Worm (Caenorhabditis elegans) whole organism, mixed stage, embryonic: Measurements from ENCODE around the gene seb-3.
A peak's percentile ranks its signal among the peaks of the same experiment; 100 is the strongest.

Experiments
- M03D4.4 ChIP-seq: sonication (generic microtip); optimal IDR thresholded peaks from 2 replicates; lab custom pipeline; 2017; ENCODE audit warnings: mild to moderate bottlenecking, missing genetic modification characterization, missing compliant biosample characterization
- bed-3 ChIP-seq: fragments of 200-800 bp; sonication (Bioruptor generic); optimal IDR thresholded peaks from 3 replicates; lab custom pipeline; 2018; ENCODE audit warnings: mild to moderate bottlenecking, missing genetic modification characterization, moderate library complexity, missing compliant biosample characterization
- blmp-1 ChIP-seq: fragments of 150-350 bp; optimal IDR thresholded peaks from 2 replicates; lab custom pipeline; 2014; ENCODE audit warnings: missing biosample characterization, missing genetic modification characterization
- ceh-39 ChIP-seq: fragments of 150-350 bp; optimal IDR thresholded peaks from 2 replicates; lab custom pipeline; 2014; ENCODE audit warnings: missing biosample characterization, missing genetic modification characterization
- ceh-43 ChIP-seq: fragments of 200-800 bp; sonication (Bioruptor generic); optimal IDR thresholded peaks from 2 replicates; lab custom pipeline; 2018; ENCODE audit warnings: mild to moderate bottlenecking, missing genetic modification characterization, moderate library complexity, missing compliant biosample characterization
- ces-1 ChIP-seq: fragments of 150-350 bp; optimal IDR thresholded peaks from 2 replicates; lab custom pipeline; 2014; ENCODE audit warnings: missing biosample characterization, missing genetic modification reagents, missing genetic modification characterization
- cnd-1 ChIP-seq: fragments of 200-800 bp; sonication (Bioruptor generic); optimal IDR thresholded peaks from 2 replicates; lab custom pipeline; 2018; ENCODE audit warnings: mild to moderate bottlenecking, missing genetic modification characterization, missing compliant biosample characterization
- drap-1 ChIP-seq: fragments of 200-800 bp; sonication (Bioruptor generic); optimal IDR thresholded peaks from 3 replicates; lab custom pipeline; 2018; ENCODE audit warnings: mild to moderate bottlenecking, missing genetic modification characterization, missing compliant biosample characterization
- elt-1 ChIP-seq: sonication (generic microtip); optimal IDR thresholded peaks from 2 replicates; lab custom pipeline; 2017; ENCODE audit warnings: missing genetic modification characterization, mild to moderate bottlenecking, missing compliant biosample characterization, antibody characterized with exemption, moderate library complexity, borderline replicate concordance; ENCODE audit not compliant: insufficient read depth
- elt-3 ChIP-seq: fragments of 150-350 bp; optimal IDR thresholded peaks from 2 replicates; lab custom pipeline; 2014; ENCODE audit warnings: missing biosample characterization, missing genetic modification characterization
- flh-1 ChIP-seq: fragments of 200-800 bp; sonication (Bioruptor generic); optimal IDR thresholded peaks from 2 replicates; lab custom pipeline; 2018; ENCODE audit warnings: mild to moderate bottlenecking, missing genetic modification characterization, moderate library complexity, missing compliant biosample characterization
- ham-2 ChIP-seq: fragments of 200-800 bp; sonication (Bioruptor generic); optimal IDR thresholded peaks from 2 replicates; lab custom pipeline; 2018; ENCODE audit warnings: mild to moderate bottlenecking, missing genetic modification characterization, missing compliant biosample characterization
- hlh-1 ChIP-seq: fragments of 150-350 bp; optimal IDR thresholded peaks from 2 replicates; lab custom pipeline; 2014; ENCODE audit warnings: missing biosample characterization, missing genetic modification reagents, missing genetic modification characterization
- lin-13 ChIP-seq: fragments of 150-350 bp; optimal IDR thresholded peaks from 2 replicates; lab custom pipeline; 2014; ENCODE audit warnings: missing biosample characterization, missing genetic modification characterization
- lin-32 ChIP-seq: fragments of 200-800 bp; sonication (Bioruptor generic); optimal IDR thresholded peaks from 2 replicates; lab custom pipeline; 2018; ENCODE audit warnings: mild to moderate bottlenecking, missing genetic modification characterization, missing compliant biosample characterization
- lsy-2 ChIP-seq: fragments of 150-350 bp; optimal IDR thresholded peaks from 2 replicates; lab custom pipeline; 2014; ENCODE audit warnings: missing biosample characterization, missing genetic modification characterization
- mab-5 ChIP-seq: fragments of 150-350 bp; optimal IDR thresholded peaks from 2 replicates; lab custom pipeline; 2014; ENCODE audit warnings: missing biosample characterization, missing genetic modification characterization
- mep-1 ChIP-seq: fragments of 150-350 bp; optimal IDR thresholded peaks from 2 replicates; lab custom pipeline; 2017; ENCODE audit warnings: missing biosample characterization, missing genetic modification reagents, missing genetic modification characterization, inconsistent platforms
- nhr-12 ChIP-seq: fragments of 150-350 bp; optimal IDR thresholded peaks from 2 replicates; lab custom pipeline; 2014; ENCODE audit warnings: missing biosample characterization, missing genetic modification characterization
- nhr-2 ChIP-seq: fragments of 150-350 bp; optimal IDR thresholded peaks from 2 replicates; lab custom pipeline; 2014; ENCODE audit warnings: missing biosample characterization, missing genetic modification characterization
- nhr-237 ChIP-seq: fragments of 150-350 bp; optimal IDR thresholded peaks from 2 replicates; lab custom pipeline; 2014; ENCODE audit warnings: missing biosample characterization, missing genetic modification characterization
- nhr-28 ChIP-seq: fragments of 150-350 bp; optimal IDR thresholded peaks from 2 replicates; lab custom pipeline; 2014; ENCODE audit warnings: missing biosample characterization, missing genetic modification characterization
- nhr-76 ChIP-seq: sonication (generic microtip); optimal IDR thresholded peaks from 2 replicates; lab custom pipeline; 2017; ENCODE audit warnings: missing biosample characterization, missing genetic modification characterization
- pha-4 ChIP-seq: fragments of 150-350 bp; optimal IDR thresholded peaks from 2 replicates; lab custom pipeline; 2018; ENCODE audit warnings: missing biosample characterization, missing genetic modification reagents, missing genetic modification characterization
- sem-2 ChIP-seq: fragments of 200-800 bp; sonication (Bioruptor generic); optimal IDR thresholded peaks from 2 replicates; lab custom pipeline; 2018; ENCODE audit warnings: mild to moderate bottlenecking, missing genetic modification characterization, missing compliant biosample characterization
- snpc-4 ChIP-seq: fragments of 150-350 bp; optimal IDR thresholded peaks from 2 replicates; lab custom pipeline; 2014; ENCODE audit warnings: missing biosample characterization, missing genetic modification characterization
- sptf-1 ChIP-seq: sonication (generic microtip); optimal IDR thresholded peaks from 2 replicates; lab custom pipeline; 2017; ENCODE audit warnings: mild to moderate bottlenecking, missing genetic modification characterization, moderate library complexity, missing compliant biosample characterization
- tbx-8 ChIP-seq: fragments of 200-800 bp; sonication (Bioruptor generic); optimal IDR thresholded peaks from 2 replicates; lab custom pipeline; 2018; ENCODE audit warnings: mild to moderate bottlenecking, missing genetic modification characterization, moderate library complexity, missing compliant biosample characterization
- unc-120 ChIP-seq: sonication (generic microtip); optimal IDR thresholded peaks from 2 replicates; lab custom pipeline; 2017; ENCODE audit warnings: missing genetic modification characterization, missing compliant biosample characterization; ENCODE audit not compliant: poor library complexity, severe bottlenecking
- unc-62 ChIP-seq: fragments of 150-350 bp; optimal IDR thresholded peaks from 2 replicates; lab custom pipeline; 2014; ENCODE audit warnings: missing biosample characterization, missing genetic modification reagents, missing genetic modification characterization
- zip-8 ChIP-seq: fragments of 150-350 bp; optimal IDR thresholded peaks from 2 replicates; lab custom pipeline; 2014; ENCODE audit warnings: missing biosample characterization, missing genetic modification characterization

The seb-3 gene

ce11 chrX:15026008-15026407, at the start of gene seb-3:
seb-3 (plus strand) TSS chrX:15026308.
- TF ChIP-seq elt-1, result no peak
- TF ChIP-seq lsy-2 (tag; lab: Kevin White, UChicago), result no peak
- no peak for TF ChIP-seq elt-3
- TF ChIP-seq blmp-1 (tag; lab: Kevin White, UChicago), result no peak
- TF ChIP-seq sem-2 (GFP tag; lab: Kevin White, UChicago), result no peak
- no peak for TF ChIP-seq mab-5
- TF ChIP-seq lin-13 (tag; lab: Kevin White, UChicago), result no peak
- no peak for TF ChIP-seq ham-2 (GFP tag; lab: Kevin White, UChicago)
- TF ChIP-seq snpc-4, result no peak
- no peak for TF ChIP-seq ces-1
- no peak for TF ChIP-seq nhr-2
- no peak for TF ChIP-seq flh-1 (GFP tag; lab: Kevin White, UChicago)
- no peak for TF ChIP-seq nhr-12 (tag; lab: Kevin White, UChicago)
- no peak for TF ChIP-seq unc-62 (GFP tag; lab: Kevin White, UChicago)
- no peak for TF ChIP-seq ceh-43 (GFP tag; lab: Kevin White, UChicago)
- no peak for TF ChIP-seq nhr-28
- no peak for TF ChIP-seq bed-3 (GFP tag; lab: Kevin White, UChicago)
- TF ChIP-seq mep-1, result no peak
- no peak for TF ChIP-seq nhr-237
- no peak for TF ChIP-seq zip-8

ce11 chrX:14976840-14977534, 49.1 kb upstream of the seb-3 start:
- TF ChIP-seq ces-1 (peak; percentile 87), elt-3 (no peak)

ce11 chrX:14978756-14979155, 47.4 kb upstream of the seb-3 start:
- TF ChIP-seq ces-1 (peak; percentile 13), unc-120 (peak; percentile 0), mab-5 (no peak), snpc-4 (no peak), pha-4 (tag; lab: Kevin White, UChicago) (no peak), ceh-39 (tag; lab: Kevin White, UChicago) (no peak), bed-3 (GFP tag; lab: Kevin White, UChicago) (no peak), hlh-1 (tag; lab: Kevin White, UChicago) (peak; percentile 53)

- no peak for TF ChIP-seq ceh-43 (GFP tag; lab: Kevin White, UChicago)
- TF ChIP-seq sptf-1 (tag; lab: Kevin White, UChicago), result no peak
- no peak for TF ChIP-seq drap-1 (GFP tag; lab: Kevin White, UChicago)
- TF ChIP-seq nhr-237, result no peak
- TF ChIP-seq blmp-1 (tag; lab: Kevin White, UChicago), result no peak
- TF ChIP-seq mep-1, result no peak
- TF ChIP-seq bed-3 (GFP tag; lab: Kevin White, UChicago), result no peak
- no peak for TF ChIP-seq sem-2 (GFP tag; lab: Kevin White, UChicago)
- no peak for TF ChIP-seq lin-13 (tag; lab: Kevin White, UChicago)
- no peak for TF ChIP-seq elt-3
- TF ChIP-seq flh-1 (GFP tag; lab: Kevin White, UChicago), result no peak
- no peak for TF ChIP-seq M03D4.4 (tag; lab: Kevin White, UChicago)
- TF ChIP-seq lsy-2 (tag; lab: Kevin White, UChicago), result no peak
- TF ChIP-seq tbx-8 (GFP tag; lab: Kevin White, UChicago), result no peak
- no peak for TF ChIP-seq nhr-12 (tag; lab: Kevin White, UChicago)
- no peak for TF ChIP-seq hlh-1 (tag; lab: Kevin White, UChicago)
- TF ChIP-seq nhr-76 (tag; lab: Kevin White, UChicago), result no peak
- no peak for TF ChIP-seq cnd-1
- TF ChIP-seq, all 35 proteins: peak for 0
These were observed 46.7 kb upstream of the seb-3 start, which contains the start of gene emre-1 for ce11 chrX:14979388-14979787. emre-1 (plus strand) TSS chrX:14979688.

ce11 chrX:14982525-14982924, 43.6 kb upstream of the seb-3 start, which contains the start of gene plp-2:
plp-2 (minus strand) TSS chrX:14982804.
- TF ChIP-seq cnd-1 (no peak), lin-32 (GFP tag; lab: Kevin White, UChicago) (no peak), elt-1 (no peak), unc-120 (no peak), nhr-28 (no peak), sptf-1 (tag; lab: Kevin White, UChicago) (no peak), nhr-76 (tag; lab: Kevin White, UChicago) (no peak), unc-62 (GFP tag; lab: Kevin White, UChicago) (no peak), mep-1 (no peak), hlh-1 (tag; lab: Kevin White, UChicago) (no peak), nhr-12 (tag; lab: Kevin White, UChicago) (no peak), lin-13 (tag; lab: Kevin White, UChicago) (no peak), tbx-8 (GFP tag; lab: Kevin White, UChicago) (no peak), mab-5 (no peak)
